Worm (Caenorhabditis elegans) whole organism, young adult: ENCODE measurements around the gene C49F8.14.

ENCODE experiments used
- B0035.1 ChIP-seq: sonication (generic microtip); optimal IDR thresholded peaks from 2 replicates; lab custom pipeline; 2016; ENCODE audit warnings: missing genetic modification characterization, mild to moderate bottlenecking, missing compliant biosample characterization, missing genotype, missing genetic modification reagents
- B0336.3 ChIP-seq: fragments of 200-800 bp; sonication (Bioruptor generic); IDR thresholded peaks from 2 replicates; pipeline ENCODE4 v1.3.6; 2022; ENCODE audit warnings: missing genetic modification characterization, missing compliant biosample characterization
- C17E4.6 ChIP-seq: fragments of 200-800 bp; sonication (Bioruptor generic); IDR thresholded peaks from 2 replicates; pipeline ENCODE4 v1.3.6; 2022; ENCODE audit warnings: missing genetic modification reagents, missing genetic modification characterization, missing compliant biosample characterization
- F57A8.1 ChIP-seq: fragments of 200-800 bp; sonication (Bioruptor generic); optimal IDR thresholded peaks from 2 replicates; lab custom pipeline; 2018; ENCODE audit warnings: mild to moderate bottlenecking, missing genetic modification characterization, moderate library complexity, missing compliant biosample characterization
- F57C9.4 ChIP-seq: sonication (generic microtip); optimal IDR thresholded peaks from 2 replicates; lab custom pipeline; 2017; ENCODE audit warnings: mild to moderate bottlenecking, missing genetic modification characterization, missing compliant biosample characterization
- T26A5.8 ChIP-seq: sonication (generic microtip); optimal IDR thresholded peaks from 2 replicates; lab custom pipeline; 2016; ENCODE audit warnings: missing genetic modification characterization, missing compliant biosample characterization
- Y56A3A.18 ChIP-seq: fragments of 200-800 bp; sonication (Bioruptor generic); IDR thresholded peaks from 2 replicates; pipeline ENCODE4 v1.3.6; 2022; ENCODE audit warnings: missing genetic modification reagents, missing genetic modification characterization, missing compliant biosample characterization
- ZK185.1 ChIP-seq: sonication (generic microtip); optimal IDR thresholded peaks from 2 replicates; lab custom pipeline; 2016; ENCODE audit warnings: mild to moderate bottlenecking, missing genetic modification characterization, missing compliant biosample characterization; ENCODE audit not compliant: poor library complexity, severe bottlenecking
- ama-1 ChIP-seq, 3 experiments: fragments of 150-350 bp in 1 of 3; sonication (generic microtip) in 2 of 3; optimal IDR thresholded peaks; 2 replicates each; lab custom pipeline; 2014 to 2018; ENCODE audit warnings: missing biosample characterization in 2 of 3, missing genetic modification characterization in 2 of 3, missing genetic modification reagents in 2 of 3
- atf-7 ChIP-seq: sonication (generic microtip); optimal IDR thresholded peaks from 2 replicates; lab custom pipeline; 2017; ENCODE audit warnings: mild to moderate bottlenecking, missing genetic modification characterization, missing compliant biosample characterization
- bed-1 ChIP-seq: fragments of 200-800 bp; sonication (Bioruptor generic); IDR thresholded peaks from 2 replicates; pipeline ENCODE4 v1.3.6; 2022; ENCODE audit warnings: missing genetic modification reagents, missing genetic modification characterization, missing compliant biosample characterization
- bed-2 ChIP-seq: fragments of 200-800 bp; sonication (Bioruptor generic); IDR thresholded peaks from 2 replicates; pipeline ENCODE4 v1.3.6; 2022; ENCODE audit warnings: missing genetic modification reagents, missing genetic modification characterization, missing compliant biosample characterization
- cebp-1 ChIP-seq, 2 experiments: fragments of 200-800 bp in 1 of 2; sonication (Bioruptor generic) in 1 of 2; sonication (generic microtip) in 1 of 2; IDR thresholded peaks in 1 of 2; optimal IDR thresholded peaks in 1 of 2; 2 replicates each; pipeline versions ENCODE4 v1.3.6 to Lab custom; 2017 to 2022; ENCODE audit warnings: missing compliant biosample characterization in 2 of 2, missing genetic modification characterization in 2 of 2, mild to moderate bottlenecking in 1 of 2, missing genetic modification reagents in 1 of 2, moderate library complexity in 1 of 2
- ceh-27 ChIP-seq: fragments of 200-800 bp; sonication (Bioruptor generic); optimal IDR thresholded peaks from 2 replicates; lab custom pipeline; 2018; ENCODE audit warnings: mild to moderate bottlenecking, missing genetic modification characterization, moderate library complexity, missing compliant biosample characterization
- ceh-40 ChIP-seq: fragments of 200-800 bp; sonication (Bioruptor generic); IDR thresholded peaks from 2 replicates; pipeline ENCODE4 v1.3.6; 2022; ENCODE audit warnings: missing genetic modification characterization, missing compliant biosample characterization
- ceh-58 ChIP-seq: fragments of 200-800 bp; sonication (Bioruptor generic); IDR thresholded peaks from 2 replicates; pipeline ENCODE4 v1.3.6; 2022; ENCODE audit warnings: missing genetic modification characterization, missing compliant biosample characterization
- ceh-91 ChIP-seq: fragments of 200-800 bp; sonication (Bioruptor generic); IDR thresholded peaks from 2 replicates; pipeline ENCODE4 v1.3.6; 2022; ENCODE audit warnings: missing genetic modification reagents, missing genetic modification characterization, missing compliant biosample characterization
- chd-7 ChIP-seq: sonication (generic microtip); optimal IDR thresholded peaks from 2 replicates; lab custom pipeline; 2016; ENCODE audit warnings: mild to moderate bottlenecking, missing genetic modification characterization, moderate library complexity, missing compliant biosample characterization
- die-1 ChIP-seq: sonication (generic microtip); optimal IDR thresholded peaks from 2 replicates; lab custom pipeline; 2016; ENCODE audit warnings: missing genotype, mild to moderate bottlenecking, missing genetic modification characterization, missing compliant biosample characterization
- dox-1 ChIP-seq: fragments of 200-800 bp; sonication (Bioruptor generic); IDR thresholded peaks from 2 replicates; pipeline ENCODE4 v1.3.6; 2022; ENCODE audit warnings: missing genetic modification reagents, missing genetic modification characterization, missing compliant biosample characterization
- dpff-1 ChIP-seq: sonication (generic microtip); optimal IDR thresholded peaks from 2 replicates; lab custom pipeline; 2017; ENCODE audit warnings: mild to moderate bottlenecking, missing genetic modification characterization, missing compliant biosample characterization
- egl-44 ChIP-seq: fragments of 200-800 bp; sonication (Bioruptor generic); IDR thresholded peaks from 2 replicates; pipeline ENCODE4 v1.3.6; 2022; ENCODE audit warnings: missing genetic modification reagents, missing genetic modification characterization, missing compliant biosample characterization
- ets-4 ChIP-seq: fragments of 200-800 bp; sonication (Bioruptor generic); optimal IDR thresholded peaks from 2 replicates; lab custom pipeline; 2018; ENCODE audit warnings: mild to moderate bottlenecking, missing genetic modification characterization, missing compliant biosample characterization
- fkh-3 ChIP-seq: sonication (generic microtip); optimal IDR thresholded peaks from 2 replicates; lab custom pipeline; 2016; ENCODE audit warnings: mild to moderate bottlenecking, missing genetic modification characterization, missing compliant biosample characterization
- gei-17 ChIP-seq: fragments of 200-800 bp; sonication (Bioruptor generic); optimal IDR thresholded peaks from 2 replicates; lab custom pipeline; 2018; ENCODE audit warnings: mild to moderate bottlenecking, missing genetic modification characterization, missing compliant biosample characterization
- hmg-1.2 ChIP-seq: fragments of 200-800 bp; sonication (Bioruptor generic); IDR thresholded peaks from 2 replicates; pipeline ENCODE4 v1.3.6; 2022; ENCODE audit warnings: missing genetic modification reagents, missing genetic modification characterization, missing compliant biosample characterization
- hmg-20 ChIP-seq: fragments of 200-800 bp; sonication (Bioruptor generic); IDR thresholded peaks from 2 replicates; pipeline ENCODE4 v1.3.6; 2022; ENCODE audit warnings: missing genetic modification reagents, missing genetic modification characterization, missing compliant biosample characterization
- hsf-1 ChIP-seq: fragments of 200-800 bp; sonication (Bioruptor generic); IDR thresholded peaks from 2 replicates; pipeline ENCODE4 v1.3.6; 2022; ENCODE audit warnings: missing genetic modification reagents, missing genetic modification characterization, missing compliant biosample characterization
- let-607 ChIP-seq, 2 experiments: fragments of 200-800 bp in 1 of 2; sonication (Bioruptor generic) in 1 of 2; sonication (generic microtip) in 1 of 2; optimal IDR thresholded peaks; 2 replicates each; lab custom pipeline; 2016 to 2018; ENCODE audit warnings: mild to moderate bottlenecking in 2 of 2, missing compliant biosample characterization in 2 of 2, missing genetic modification characterization in 2 of 2, moderate library complexity in 2 of 2, missing genotype in 1 of 2
- lin-40 ChIP-seq: sonication (generic microtip); optimal IDR thresholded peaks from 2 replicates; lab custom pipeline; 2016; ENCODE audit warnings: missing genetic modification characterization, mild to moderate bottlenecking, missing compliant biosample characterization, missing genotype, missing genetic modification reagents
- nfyb-1 ChIP-seq: fragments of 200-800 bp; sonication (Bioruptor generic); IDR thresholded peaks from 2 replicates; pipeline ENCODE4 v1.3.6; 2022; ENCODE audit warnings: missing genetic modification reagents, missing genetic modification characterization, missing compliant biosample characterization
- nhr-80 ChIP-seq: sonication (generic microtip); optimal IDR thresholded peaks from 2 replicates; lab custom pipeline; 2016; ENCODE audit warnings: missing genetic modification characterization, missing compliant biosample characterization
- nhr-90 ChIP-seq: sonication (generic microtip); optimal IDR thresholded peaks from 2 replicates; lab custom pipeline; 2016; ENCODE audit warnings: missing genotype, mild to moderate bottlenecking, missing genetic modification characterization, missing compliant biosample characterization
- pbrm-1 ChIP-seq: fragments of 200-800 bp; sonication (Bioruptor generic); IDR thresholded peaks from 2 replicates; pipeline ENCODE4 v1.3.6; 2022; ENCODE audit warnings: missing genetic modification reagents, missing genetic modification characterization, missing compliant biosample characterization
- repo-1 ChIP-seq: sonication (generic microtip); optimal IDR thresholded peaks from 2 replicates; lab custom pipeline; 2017; ENCODE audit warnings: mild to moderate bottlenecking, missing genetic modification characterization, missing compliant biosample characterization
- sea-2 ChIP-seq: fragments of 200-800 bp; sonication (Bioruptor generic); IDR thresholded peaks from 2 replicates; pipeline ENCODE4 v1.3.6; 2022; ENCODE audit warnings: missing genetic modification characterization, missing compliant biosample characterization
- snpc-1.1 ChIP-seq: sonication (generic microtip); optimal IDR thresholded peaks from 2 replicates; lab custom pipeline; 2017; ENCODE audit warnings: missing genetic modification characterization, mild to moderate bottlenecking, missing compliant biosample characterization, antibody characterized with exemption, moderate library complexity, missing genotype, missing genetic modification reagents; ENCODE audit not compliant: insufficient read depth
- snpc-1.3 ChIP-seq: sonication (generic microtip); optimal IDR thresholded peaks from 2 replicates; lab custom pipeline; 2017; ENCODE audit warnings: missing genetic modification characterization, mild to moderate bottlenecking, missing compliant biosample characterization, antibody characterized with exemption, moderate library complexity, missing genotype, missing genetic modification reagents; ENCODE audit not compliant: insufficient read depth
- somi-1 ChIP-seq: fragments of 200-800 bp; sonication (Bioruptor generic); optimal IDR thresholded peaks from 2 replicates; lab custom pipeline; 2018; ENCODE audit warnings: mild to moderate bottlenecking, missing genetic modification characterization, missing compliant biosample characterization
- tbp1 ChIP-seq: fragments of 200-800 bp; sonication (Bioruptor generic); optimal IDR thresholded peaks from 2 replicates; lab custom pipeline; 2018; ENCODE audit warnings: mild to moderate bottlenecking, missing genetic modification characterization, missing compliant biosample characterization
- tbx-9 ChIP-seq: sonication (generic microtip); optimal IDR thresholded peaks from 2 replicates; lab custom pipeline; 2016; ENCODE audit warnings: borderline replicate concordance, missing genetic modification characterization, inconsistent platforms, missing compliant biosample characterization
- unc-130 ChIP-seq: sonication (generic microtip); optimal IDR thresholded peaks from 2 replicates; lab custom pipeline; 2016; ENCODE audit warnings: missing genetic modification reagents, missing genetic modification characterization, missing compliant biosample characterization
- unc-62 ChIP-seq: fragments of 150-350 bp; optimal IDR thresholded peaks from 2 replicates; lab custom pipeline; 2014; ENCODE audit warnings: missing biosample characterization, missing genetic modification reagents, missing genetic modification characterization
- zfh-2 ChIP-seq: fragments of 200-800 bp; sonication (Bioruptor generic); conservative IDR thresholded peaks from 2 replicates; pipeline ENCODE4 v1.3.6; 2022; ENCODE audit warnings: missing genetic modification reagents, missing genetic modification characterization, missing compliant biosample characterization
- ztf-22 ChIP-seq: fragments of 200-800 bp; sonication (Bioruptor generic); optimal IDR thresholded peaks from 2 replicates; lab custom pipeline; 2018; ENCODE audit warnings: mild to moderate bottlenecking, missing genetic modification characterization, moderate library complexity, missing compliant biosample characterization
- ztf-26 ChIP-seq: sonication (generic microtip); optimal IDR thresholded peaks from 2 replicates; lab custom pipeline; 2017; ENCODE audit warnings: missing genetic modification characterization, missing compliant biosample characterization

Gene C49F8.14

ce11 chrX:13358573-13358972, 18.2 kb downstream of the C49F8.14 start (continued):
- no peak for TF ChIP-seq C17E4.6
- 0 out of 2 replicates have a peak, but pooled peaks have one; percentile 17 for TF ChIP-seq pbrm-1
- peak; percentile 33 for TF ChIP-seq unc-62 (GFP tag; lab: Kevin White, UChicago)
- peak in 1 of 2 experiments; percentile 67 for TF ChIP-seq let-607 (tag; optimal IDR thresholded peaks at IDR 0.05; lab: Kevin White, UChicago)
- TF ChIP-seq ztf-22 (GFP tag; lab: Kevin White, UChicago): peak; percentile 78
- peak; percentile 60 for TF ChIP-seq B0336.3 (GFP tag; lab: Robert Waterston, UW)
- TF ChIP-seq nhr-90: peak; percentile 37
- peak; percentile 94 for TF ChIP-seq ztf-26 (tag; lab: Kevin White, UChicago)
- peak; percentile 3 for TF ChIP-seq ceh-27
- TF ChIP-seq bed-1 (GFP tag; lab: Robert Waterston, UW): no peak
- TF ChIP-seq somi-1 (GFP tag; lab: Kevin White, UChicago): peak; percentile 86
- no peak for TF ChIP-seq tbx-9
- peak; percentile 9 for TF ChIP-seq die-1 (tag; lab: Kevin White, UChicago)
- peak; percentile 55; the same call in 1 of the 2 replicates for TF ChIP-seq nfyb-1
- TF ChIP-seq ets-4: no peak
- peak; percentile 47 for TF ChIP-seq tbp1 (GFP tag; lab: Kevin White, UChicago)
- no peak for TF ChIP-seq unc-130 (GFP tag; lab: Kevin White, UChicago)
- TF ChIP-seq zfh-2 (GFP tag; lab: Robert Waterston, UW): peak; percentile 82; the same call in 1 of the 2 replicates

- no peak for TF ChIP-seq gei-17
- no peak for TF ChIP-seq ceh-40 (GFP tag; lab: Robert Waterston, UW)
- TF ChIP-seq hmg-20 (GFP tag; lab: Robert Waterston, UW): no peak
- no peak for TF ChIP-seq nhr-90
- no peak for TF ChIP-seq nfyb-1
- no peak for TF ChIP-seq T26A5.8 (tag; lab: Kevin White, UChicago)
- no peak for TF ChIP-seq hmg-1.2 (GFP tag; lab: Robert Waterston, UW)
- TF ChIP-seq F57C9.4 (tag; lab: Kevin White, UChicago): no peak
- no peak for TF ChIP-seq hsf-1 (GFP tag; lab: Robert Waterston, UW)
- TF ChIP-seq B0035.1 (tag; lab: Kevin White, UChicago): no peak
- no peak for TF ChIP-seq unc-130 (GFP tag; lab: Kevin White, UChicago)
- no peak for TF ChIP-seq snpc-1.1 (tag; lab: Kevin White, UChicago)
- TF ChIP-seq chd-7 (tag; lab: Kevin White, UChicago): no peak
- no peak for TF ChIP-seq ama-1 (optimal IDR thresholded peaks at IDR 0.05; lab: Kevin White, UChicago)
- no peak for TF ChIP-seq ama-1 (GFP tag; optimal IDR thresholded peaks at IDR 0.05; lab: Kevin White, UChicago)
- TF ChIP-seq, all 124 proteins: peak for 0
Observed at ce11 chrX:13357673-13358072, 19.1 kb downstream of the C49F8.14 start.

- TF ChIP-seq dox-1 (GFP tag; lab: Robert Waterston, UW): peak; percentile 47
- TF ChIP-seq Y56A3A.18 (GFP tag; lab: Robert Waterston, UW): 0 out of 2 replicates have a peak, but pooled peaks have one; percentile 28
- peak; percentile 90 for TF ChIP-seq ztf-26 (tag; lab: Kevin White, UChicago)
- TF ChIP-seq nhr-80 (tag; lab: Kevin White, UChicago): peak; percentile 89
- no peak for TF ChIP-seq bed-2 (GFP tag; lab: Robert Waterston, UW)
- no peak for TF ChIP-seq F57A8.1 (GFP tag; lab: Kevin White, UChicago)
- no peak for TF ChIP-seq cebp-1 (GFP tag; IDR thresholded peaks at IDR 0.05; lab: Robert Waterston, UW)
- TF ChIP-seq cebp-1 (tag; optimal IDR thresholded peaks at IDR 0.05; lab: Kevin White, UChicago): peak; percentile 61
- TF ChIP-seq fkh-3 (tag; lab: Kevin White, UChicago): no peak
- no peak for TF ChIP-seq snpc-1.3 (tag; lab: Kevin White, UChicago)
- TF ChIP-seq atf-7 (tag; lab: Kevin White, UChicago): peak; percentile 71
- TF ChIP-seq gei-17: peak; percentile 9
- TF ChIP-seq ceh-58 (GFP tag; lab: Robert Waterston, UW): no peak
- peak; percentile 83 for TF ChIP-seq lin-40 (tag; lab: Kevin White, UChicago)
- no peak for TF ChIP-seq sea-2 (GFP tag; lab: Robert Waterston, UW)
- peak; percentile 48 for TF ChIP-seq ZK185.1 (tag; lab: Kevin White, UChicago)
- TF ChIP-seq egl-44 (GFP tag; lab: Robert Waterston, UW): 0 out of 2 replicates have a peak, but pooled peaks have one; percentile 44
- no peak for TF ChIP-seq ceh-91 (GFP tag; lab: Robert Waterston, UW)
- TF ChIP-seq dpff-1 (tag; lab: Kevin White, UChicago): no peak
- TF ChIP-seq repo-1 (tag; lab: Kevin White, UChicago): peak; percentile 28
Observed at ce11 chrX:13356469-13356868, 20.3 kb downstream of the C49F8.14 start.
